Fruit fly (Drosophila melanogaster): Measurements from ENCODE around the gene Tango4.

Gene Tango4

DNA sequence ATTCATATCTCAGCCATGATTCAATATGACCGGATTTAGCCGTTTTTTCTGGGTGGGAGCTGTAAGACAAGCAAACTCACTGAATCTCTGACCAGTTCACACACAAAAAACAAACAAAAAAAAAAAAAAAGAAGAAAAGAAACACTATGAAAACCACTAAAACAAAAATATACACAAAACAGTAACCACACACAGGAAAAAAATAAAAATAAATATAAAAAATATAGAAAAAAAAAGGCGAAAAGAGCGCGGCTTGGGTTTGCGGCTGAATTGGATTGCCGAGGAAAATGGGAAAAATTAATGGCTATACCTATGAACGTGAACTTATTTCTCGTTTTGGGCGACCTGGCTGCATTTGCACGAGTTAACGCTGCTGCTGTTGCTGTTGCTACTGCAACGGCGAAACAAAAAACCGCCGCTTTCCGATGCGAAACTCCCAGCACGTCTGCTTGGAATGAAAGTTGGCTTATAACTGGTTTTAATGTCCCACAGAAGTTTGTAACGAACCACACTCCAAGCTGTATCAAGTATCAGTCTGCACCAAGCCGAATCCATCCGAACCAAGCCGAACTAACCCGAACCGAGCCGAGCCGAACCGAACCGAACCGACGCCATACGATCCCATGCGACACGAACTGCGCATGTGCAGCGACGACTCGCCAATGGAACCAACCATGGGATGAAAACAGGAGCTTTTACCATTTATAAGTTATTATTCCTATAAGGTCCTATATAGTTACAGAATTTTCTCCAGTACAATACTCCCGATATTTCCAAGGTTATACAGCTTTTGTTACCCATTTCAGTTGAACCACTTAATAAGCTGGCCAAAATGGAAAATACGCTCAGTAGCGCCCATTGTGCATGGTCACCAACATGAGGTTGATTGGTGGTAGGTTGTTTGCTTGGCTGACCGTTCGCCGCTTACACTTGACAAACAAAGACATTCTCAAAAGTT is 17.2 kb upstream of the Tango4 start, which contains the start of gene fw (continued):
- TF ChIP-seq ap (GFP tag; IDR thresholded peaks at IDR 0.05) = 0 out of 2 replicates have a peak, but pooled peaks have one; percentile 23
- TF ChIP-seq pb (GFP tag; optimal IDR thresholded peaks at IDR 0.05) = no peak
- TF ChIP-seq CG13894 (tag; optimal IDR thresholded peaks at IDR 0.05) = peak; percentile 15
- TF ChIP-seq CG18011 (GFP tag; optimal IDR thresholded peaks at IDR 0.05) = no peak
- no peak for TF ChIP-seq CG11456 (GFP tag; IDR thresholded peaks at IDR 0.05)
- no peak for TF ChIP-seq Vsx1 (GFP tag; optimal IDR thresholded peaks at IDR 0.05)
- TF ChIP-seq pum (GFP tag; optimal IDR thresholded peaks at IDR 0.05) = no peak
- TF ChIP-seq CG6175 (GFP tag; IDR thresholded peaks at IDR 0.05) = no peak; the same call in 2 of the 3 replicates
- TF ChIP-seq trem (tag; optimal IDR thresholded peaks at IDR 0.05) = no peak
- TF ChIP-seq CG1603 (tag; optimal IDR thresholded peaks at IDR 0.05) = peak; percentile 73
- no peak for TF ChIP-seq Bgb (GFP tag; IDR thresholded peaks at IDR 0.05; ENCODE audit: partially characterized antibody)
- TF ChIP-seq klu (GFP tag; IDR thresholded peaks at IDR 0.05) = no peak
- TF ChIP-seq h (optimal IDR thresholded peaks at IDR 0.05) = no peak
- TF ChIP-seq tin (GFP tag; optimal IDR thresholded peaks at IDR 0.05) = peak; percentile 1
- TF ChIP-seq CG10565 (GFP tag; optimal IDR thresholded peaks at IDR 0.05) = no peak
- no peak for TF ChIP-seq CG30403 (GFP tag; optimal IDR thresholded peaks at IDR 0.05)
- peak; percentile 15 for TF ChIP-seq bab2 (GFP tag; optimal IDR thresholded peaks at IDR 0.05)
- no peak for TF ChIP-seq disco-r (GFP tag; optimal IDR thresholded peaks at IDR 0.05)
- TF ChIP-seq hth (optimal IDR thresholded peaks at IDR 0.05) = no peak
- TF ChIP-seq trh (GFP tag; optimal IDR thresholded peaks at IDR 0.05) = no peak
- TF ChIP-seq Dfd (GFP tag; optimal IDR thresholded peaks at IDR 0.05) = no peak
- TF ChIP-seq BtbVII (GFP tag; optimal IDR thresholded peaks at IDR 0.05) = no peak
- no peak for TF ChIP-seq salm (tag; optimal IDR thresholded peaks at IDR 0.05)
- peak; percentile 25 for TF ChIP-seq CG2712 (tag; optimal IDR thresholded peaks at IDR 0.05)
- TF ChIP-seq MTF-1 (GFP tag; optimal IDR thresholded peaks at IDR 0.05; ENCODE audit: borderline replicate concordance) = peak; percentile 13
- TF ChIP-seq Trl (optimal IDR thresholded peaks at IDR 0.05) = no peak
- TF ChIP-seq Trl (GFP tag; optimal IDR thresholded peaks at IDR 0.05) = peak; percentile 21
- TF ChIP-seq Atf6 (GFP tag; IDR thresholded peaks at IDR 0.05) = no peak
- TF ChIP-seq CG10462 (GFP tag; optimal IDR thresholded peaks at IDR 0.05) = no peak
- no peak for TF ChIP-seq HLH54F (GFP tag; optimal IDR thresholded peaks at IDR 0.05)
- TF ChIP-seq fu2 (GFP tag; optimal IDR thresholded peaks at IDR 0.05) = no peak
- peak; percentile 38 for TF ChIP-seq PHDP (tag; optimal IDR thresholded peaks at IDR 0.05)
- peak; percentile 83 for TF ChIP-seq Drgx (GFP tag; IDR thresholded peaks at IDR 0.05)
- TF ChIP-seq H2.0 (GFP tag; IDR thresholded peaks at IDR 0.05) = peak; percentile 46
- no peak for TF ChIP-seq Camta (GFP tag; optimal IDR thresholded peaks at IDR 0.05)
- TF ChIP-seq Pdp1 (GFP tag; optimal IDR thresholded peaks at IDR 0.05) = peak in 1 of 2 experiments; percentile 32
- no peak for TF ChIP-seq CG6654 (GFP tag; optimal IDR thresholded peaks at IDR 0.05)
- TF ChIP-seq CG12744 (GFP tag; optimal IDR thresholded peaks at IDR 0.05) = peak; percentile 21
- TF ChIP-seq crc (GFP tag; optimal IDR thresholded peaks at IDR 0.05) = no peak
- no peak for TF ChIP-seq ind (GFP tag; optimal IDR thresholded peaks at IDR 0.05)
- no peak for TF ChIP-seq CG11560 (tag; IDR thresholded peaks at IDR 0.05)
- no peak for TF ChIP-seq tio (GFP tag; optimal IDR thresholded peaks at IDR 0.05)
- no peak for TF ChIP-seq sug (tag; optimal IDR thresholded peaks at IDR 0.05)
- TF ChIP-seq CG1602 (GFP tag; optimal IDR thresholded peaks at IDR 0.05) = no peak
- no peak for TF ChIP-seq NfI (GFP tag; optimal IDR thresholded peaks at IDR 0.05)
- no peak for TF ChIP-seq CG1832 (GFP tag; optimal IDR thresholded peaks at IDR 0.05)
- no peak for TF ChIP-seq CG2116 (GFP tag; optimal IDR thresholded peaks at IDR 0.05)
- TF ChIP-seq chm (GFP tag; IDR thresholded peaks at IDR 0.05) = no peak
- TF ChIP-seq CG5245 (GFP tag; optimal IDR thresholded peaks at IDR 0.05) = no peak
- TF ChIP-seq CG10543 (GFP tag; optimal IDR thresholded peaks at IDR 0.05) = no peak
- TF ChIP-seq Lpt (GFP tag; optimal IDR thresholded peaks at IDR 0.05) = no peak

Data from whole organism, embryonic.